Fruit fly (Drosophila melanogaster) whole organism, prepupa: ENCODE measurements around the gene CG11726.

Source experiments
- Blimp-1 ChIP-seq: fragments of 200-800 bp; sonication (Bioruptor generic); optimal IDR thresholded peaks from 3 replicates; lab custom pipeline; 2017; ENCODE audit warnings: missing biosample characterization, missing genetic modification characterization, mild to moderate bottlenecking, moderate library complexity, missing genetic modification reagents
- CG3919 ChIP-seq: fragments of 200-800 bp; sonication (Bioruptor generic); optimal IDR thresholded peaks from 3 replicates; lab custom pipeline; 2016; ENCODE audit warnings: missing biosample characterization, missing genetic modification characterization
- CG8119 ChIP-seq: fragments of 200-800 bp; sonication (Bioruptor generic); IDR thresholded peaks from 3 replicates; pipeline ENCODE4 v1.3.6; 2022; ENCODE audit warnings: missing biosample characterization, missing genetic modification characterization
- Ets96B ChIP-seq: fragments of 200-800 bp; optimal IDR thresholded peaks from 2 replicates; lab custom pipeline; 2019; ENCODE audit warnings: missing biosample characterization, mild to moderate bottlenecking, missing genetic modification characterization, moderate library complexity
- Lpt ChIP-seq: fragments of 200-800 bp; sonication (Bioruptor generic); optimal IDR thresholded peaks from 3 replicates; lab custom pipeline; 2016; ENCODE audit warnings: missing biosample characterization, missing genetic modification characterization
- OdsH ChIP-seq: fragments of 200-800 bp; sonication (Bioruptor generic); optimal IDR thresholded peaks from 3 replicates; lab custom pipeline; 2016; ENCODE audit warnings: missing biosample characterization, missing genetic modification characterization
- Sox102F ChIP-seq: fragments of 200-800 bp; sonication (Bioruptor generic); optimal IDR thresholded peaks from 2 replicates; lab custom pipeline; 2016; ENCODE audit warnings: missing biosample characterization, mild to moderate bottlenecking, missing genetic modification characterization
- achi ChIP-seq: fragments of 200-800 bp; sonication (Bioruptor generic); optimal IDR thresholded peaks from 3 replicates; lab custom pipeline; 2016; ENCODE audit warnings: missing biosample characterization, missing genetic modification characterization

dm6 chr3L:11413697-11414096, 19.2 kb downstream of the CG11726 start:
- TF ChIP-seq Blimp-1 (GFP tag; lab: Kevin White, UChicago) (no peak), OdsH (GFP tag; lab: Kevin White, UChicago) (no peak), Sox102F (GFP tag; lab: Kevin White, UChicago) (no peak), CG3919 (GFP tag; lab: Kevin White, UChicago) (no peak), achi (GFP tag; lab: Kevin White, UChicago) (no peak), CG8119 (GFP tag; lab: Robert Waterston, UW) (no peak), Lpt (GFP tag; lab: Kevin White, UChicago) (no peak), Ets96B (tag; lab: Kevin White, UChicago) (no peak)
